Fruit fly (Drosophila melanogaster) Kc167 (cell line): ENCODE data around the gene AMPKalpha.

ENCODE experiments used
- Myc ChIP-seq: fragments of >200 bp; optimal IDR thresholded peaks from 2 replicates; lab custom pipeline; 2017; ENCODE audit warnings: missing external identifiers
- h ChIP-seq: fragments of >200 bp; optimal IDR thresholded peaks from 3 replicates; lab custom pipeline; 2018; ENCODE audit warnings: missing external identifiers
- psq ChIP-seq: fragments of >200 bp; optimal IDR thresholded peaks from 2 replicates; lab custom pipeline; 2017; ENCODE audit warnings: missing external identifiers
- ttk ChIP-seq: sonication (Bioruptor generic); optimal IDR thresholded peaks from 2 replicates; lab custom pipeline; 2017; ENCODE audit warnings: missing external identifiers

- TF ChIP-seq Myc, result no peak
- TF ChIP-seq psq, result no peak
- no peak for TF ChIP-seq h (lab: Kevin White, UChicago)
- TF ChIP-seq ttk (lab: Kevin White, UChicago), result no peak
Measured at dm6 chrX:1382489-1382888, 7.2 kb downstream of the AMPKalpha start.
